Worm (Caenorhabditis elegans): ENCODE data around the gene ehn-3.

DNA sequence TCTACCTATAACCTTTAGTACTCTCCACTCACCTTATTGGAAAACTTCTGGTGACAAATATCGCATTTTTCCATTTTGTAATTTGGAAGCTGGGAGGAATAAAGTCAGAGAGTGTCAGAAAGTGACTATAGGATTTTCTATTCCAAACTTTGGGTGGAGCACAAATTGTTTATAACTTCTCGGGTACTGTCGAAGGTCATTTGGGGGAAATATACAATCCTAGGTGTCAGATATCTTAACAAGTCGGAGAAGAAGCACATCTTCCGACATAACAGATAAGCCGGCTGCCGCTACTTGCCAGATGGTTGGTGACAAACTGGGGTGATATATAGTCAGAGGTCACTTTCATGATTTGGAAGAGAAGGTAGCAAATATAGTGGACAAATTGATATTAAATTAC is at the start of gene ehn-3:
- no peak for TF ChIP-seq tra-4 (tag; optimal IDR thresholded peaks at IDR 0.05)
- no peak for TF ChIP-seq tbx-11 (GFP tag; IDR thresholded peaks at IDR 0.05)
- TF ChIP-seq hmbx-1 (tag; optimal IDR thresholded peaks at IDR 0.05): no peak
- TF ChIP-seq ama-1 (optimal IDR thresholded peaks at IDR 0.05): no peak
- no peak for TF ChIP-seq ceh-36 (tag; optimal IDR thresholded peaks at IDR 0.05)
- TF ChIP-seq hnd-1 (tag; optimal IDR thresholded peaks at IDR 0.05): no peak
- TF ChIP-seq sea-1 (GFP tag; conservative IDR thresholded peaks at IDR 0.05): no peak
- TF ChIP-seq aly-1 (tag; optimal IDR thresholded peaks at IDR 0.05): no peak
- TF ChIP-seq scrt-1 (GFP tag; IDR thresholded peaks at IDR 0.05): no peak
- TF ChIP-seq tbx-37 (GFP tag; conservative IDR thresholded peaks at IDR 0.05): no peak
- TF ChIP-seq flt-1 (GFP tag; IDR thresholded peaks at IDR 0.05): no peak
